Worm (Caenorhabditis elegans) whole organism, early embryonic: Measurements from ENCODE around the gene C44C1.1.

Experiments used
- B0310.2 ChIP-seq: sonication (generic microtip); optimal IDR thresholded peaks from 2 replicates; lab custom pipeline; 2016; ENCODE audit warnings: mild to moderate bottlenecking, missing genetic modification characterization, missing compliant biosample characterization
- F13C5.2 ChIP-seq: sonication (generic microtip); optimal IDR thresholded peaks from 2 replicates; lab custom pipeline; 2017; ENCODE audit warnings: mild to moderate bottlenecking, missing genetic modification characterization, inconsistent platforms, missing compliant biosample characterization
- aly-1 ChIP-seq: sonication (generic microtip); optimal IDR thresholded peaks from 2 replicates; lab custom pipeline; 2016; ENCODE audit warnings: missing genetic modification characterization, missing compliant biosample characterization
- ama-1 ChIP-seq: fragments of 150-350 bp; optimal IDR thresholded peaks from 2 replicates; lab custom pipeline; 2014
- ceh-13 ChIP-seq: fragments of 200-800 bp; sonication (Bioruptor generic); optimal IDR thresholded peaks from 2 replicates; lab custom pipeline; 2018; ENCODE audit warnings: mild to moderate bottlenecking, missing genetic modification characterization, missing compliant biosample characterization
- ceh-36 ChIP-seq: sonication (generic microtip); optimal IDR thresholded peaks from 2 replicates; lab custom pipeline; 2016; ENCODE audit warnings: missing genetic modification characterization, inconsistent platforms, missing compliant biosample characterization
- ets-7 ChIP-seq: sonication (generic microtip); optimal IDR thresholded peaks from 2 replicates; lab custom pipeline; 2016; ENCODE audit warnings: missing genotype, missing genetic modification characterization, missing compliant biosample characterization
- flt-1 ChIP-seq: fragments of 200-800 bp; sonication (Bioruptor generic); IDR thresholded peaks from 2 replicates; pipeline ENCODE4 v1.3.6; 2022; ENCODE audit warnings: missing genetic modification characterization, missing compliant biosample characterization
- hmbx-1 ChIP-seq: sonication (generic microtip); optimal IDR thresholded peaks from 2 replicates; lab custom pipeline; 2016; ENCODE audit warnings: mild to moderate bottlenecking, missing genetic modification characterization, missing compliant biosample characterization
- hmg-4 ChIP-seq: fragments of 200-800 bp; sonication (Bioruptor generic); optimal IDR thresholded peaks from 2 replicates; lab custom pipeline; 2018; ENCODE audit warnings: mild to moderate bottlenecking, missing genetic modification characterization, missing compliant biosample characterization
- hnd-1 ChIP-seq: sonication (generic microtip); optimal IDR thresholded peaks from 2 replicates; lab custom pipeline; 2016; ENCODE audit warnings: missing genetic modification characterization, missing compliant biosample characterization
- pes-1 ChIP-seq: fragments of 200-800 bp; sonication (Bioruptor generic); IDR thresholded peaks from 2 replicates; pipeline ENCODE4 v1.3.6; 2022; ENCODE audit warnings: missing genetic modification reagents, missing genetic modification characterization, missing compliant biosample characterization
- scrt-1 ChIP-seq: fragments of 200-800 bp; sonication (Bioruptor generic); IDR thresholded peaks from 2 replicates; pipeline ENCODE4 v1.3.6; 2022; ENCODE audit warnings: missing genetic modification characterization, missing compliant biosample characterization
- sea-1 ChIP-seq: fragments of 200-800 bp; sonication (Bioruptor generic); conservative IDR thresholded peaks from 2 replicates; pipeline ENCODE4 v1.3.6; 2022; ENCODE audit warnings: missing genetic modification characterization, missing compliant biosample characterization
- tbx-11 ChIP-seq: fragments of 200-800 bp; sonication (Bioruptor generic); IDR thresholded peaks from 2 replicates; pipeline ENCODE4 v1.3.6; 2022; ENCODE audit warnings: missing genetic modification characterization, missing compliant biosample characterization
- tbx-37 ChIP-seq: fragments of 200-800 bp; sonication (Bioruptor generic); conservative IDR thresholded peaks from 2 replicates; pipeline ENCODE4 v1.3.6; 2022; ENCODE audit warnings: missing genetic modification reagents, missing genetic modification characterization, missing compliant biosample characterization
- tra-4 ChIP-seq: sonication (generic microtip); optimal IDR thresholded peaks from 2 replicates; lab custom pipeline; 2017; ENCODE audit warnings: missing genetic modification characterization, missing compliant biosample characterization

Gene C44C1.1

ce11 chrX:1014708-1015107 lies 34.1 kb downstream of the C44C1.1 start:
- TF ChIP-seq pes-1 (no peak), ceh-13 (GFP tag; lab: Kevin White, UChicago) (no peak), ets-7 (tag; lab: Kevin White, UChicago) (no peak), flt-1 (no peak), aly-1 (no peak), sea-1 (GFP tag; lab: Robert Waterston, UW) (no peak), hmg-4 (GFP tag; lab: Kevin White, UChicago) (no peak)

ce11 chrX:1017456-1017855 lies 36.9 kb downstream of the C44C1.1 start, which contains the start of the genes F55A4.13 and nlf-1:
F55A4.13 (minus strand) TSS chrX:1017556.
nlf-1 (minus strand) TSS chrX:1017567.
- TF ChIP-seq ceh-13 (GFP tag; lab: Kevin White, UChicago) (no peak), sea-1 (GFP tag; lab: Robert Waterston, UW) (no peak)

ce11 chrX:1018586-1018985 lies 38.0 kb downstream of the C44C1.1 start:
- TF ChIP-seq ceh-13 (GFP tag; lab: Kevin White, UChicago) (no peak), hmbx-1 (no peak), tbx-11 (GFP tag; lab: Robert Waterston, UW) (no peak), sea-1 (GFP tag; lab: Robert Waterston, UW) (no peak), scrt-1 (no peak), tbx-37 (GFP tag; lab: Robert Waterston, UW) (no peak), aly-1 (no peak), flt-1 (no peak), ceh-36 (tag; lab: Kevin White, UChicago) (no peak), ets-7 (tag; lab: Kevin White, UChicago) (no peak), tra-4 (no peak), pes-1 (no peak), hnd-1 (no peak), hmg-4 (GFP tag; lab: Kevin White, UChicago) (no peak), ama-1 (lab: Kevin White, UChicago) (no peak), F13C5.2 (no peak), B0310.2 (tag; lab: Kevin White, UChicago) (no peak)

- TF ChIP-seq ceh-13 (GFP tag; lab: Kevin White, UChicago), result no peak
- TF ChIP-seq aly-1, result no peak
- TF ChIP-seq hmg-4 (GFP tag; lab: Kevin White, UChicago), result peak; percentile 79
- no peak for TF ChIP-seq tbx-37 (GFP tag; lab: Robert Waterston, UW)
- TF ChIP-seq F13C5.2, result peak; percentile 22
- no peak for TF ChIP-seq ama-1 (lab: Kevin White, UChicago)
- no peak for TF ChIP-seq sea-1 (GFP tag; lab: Robert Waterston, UW)
- no peak for TF ChIP-seq ets-7 (tag; lab: Kevin White, UChicago)
Observed at ce11 chrX:1021835-1022311, 41.3 kb downstream of the C44C1.1 start.

ce11 chrX:1025010-1025409 lies 44.4 kb downstream of the C44C1.1 start, which contains the start of gene F55A4.3:
F55A4.3 (minus strand) TSS chrX:1025110.
- TF ChIP-seq B0310.2 (tag; lab: Kevin White, UChicago) (no peak), ets-7 (tag; lab: Kevin White, UChicago) (no peak), ceh-36 (tag; lab: Kevin White, UChicago) (no peak), hmg-4 (GFP tag; lab: Kevin White, UChicago) (no peak), hmbx-1 (no peak), F13C5.2 (no peak), flt-1 (no peak), scrt-1 (no peak), ama-1 (lab: Kevin White, UChicago) (no peak), hnd-1 (no peak), tbx-37 (GFP tag; lab: Robert Waterston, UW) (no peak), tra-4 (no peak)

- no peak for TF ChIP-seq ceh-13 (GFP tag; lab: Kevin White, UChicago)
- no peak for TF ChIP-seq scrt-1
- TF ChIP-seq F13C5.2, result no peak
- TF ChIP-seq ceh-36 (tag; lab: Kevin White, UChicago), result no peak
- TF ChIP-seq ama-1 (lab: Kevin White, UChicago), result no peak
- no peak for TF ChIP-seq aly-1
- no peak for TF ChIP-seq hmbx-1
- no peak for TF ChIP-seq hnd-1
- TF ChIP-seq tra-4, result no peak
- no peak for TF ChIP-seq tbx-11 (GFP tag; lab: Robert Waterston, UW)
- no peak for TF ChIP-seq tbx-37 (GFP tag; lab: Robert Waterston, UW)
- no peak for TF ChIP-seq B0310.2 (tag; lab: Kevin White, UChicago)
- TF ChIP-seq ets-7 (tag; lab: Kevin White, UChicago), result no peak
- no peak for TF ChIP-seq hmg-4 (GFP tag; lab: Kevin White, UChicago)
- no peak for TF ChIP-seq sea-1 (GFP tag; lab: Robert Waterston, UW)
Observed at ce11 chrX:1026722-1027121, 46.1 kb downstream of the C44C1.1 start.

ce11 chrX:1027370-1027769 lies 46.8 kb downstream of the C44C1.1 start:
- TF ChIP-seq hnd-1, result no peak

- TF ChIP-seq tbx-37 (GFP tag; lab: Robert Waterston, UW) (no peak), aly-1 (no peak), tbx-11 (GFP tag; lab: Robert Waterston, UW) (no peak), tra-4 (no peak), ceh-36 (tag; lab: Kevin White, UChicago) (no peak), sea-1 (GFP tag; lab: Robert Waterston, UW) (no peak), hnd-1 (no peak), ceh-13 (GFP tag; lab: Kevin White, UChicago) (no peak), scrt-1 (no peak), pes-1 (no peak), F13C5.2 (no peak)
Observed at ce11 chrX:1030867-1031266, 50.3 kb downstream of the C44C1.1 start.
